Fruit fly (Drosophila melanogaster) whole organism, embryonic: ENCODE results near the gene nod.

Source experiments
- Blimp-1 ChIP-seq: fragments of 200-800 bp; sonication (Bioruptor generic); optimal IDR thresholded peaks from 3 replicates; lab custom pipeline; 2018; ENCODE audit warnings: missing biosample characterization, missing genetic modification characterization, mild to moderate bottlenecking, moderate library complexity, missing genetic modification reagents
- CG10209 ChIP-seq: fragments of 200-800 bp; sonication (Bioruptor generic); optimal IDR thresholded peaks from 3 replicates; lab custom pipeline; 2017; ENCODE audit warnings: missing biosample characterization, mild to moderate bottlenecking, missing genetic modification characterization, missing genetic modification reagents
- CG12219 ChIP-seq: fragments of 200-800 bp; sonication (Bioruptor generic); optimal IDR thresholded peaks from 3 replicates; lab custom pipeline; 2018; ENCODE audit warnings: missing biosample characterization, mild to moderate bottlenecking, missing genetic modification characterization
- CG12659 ChIP-seq: fragments of 200-800 bp; sonication (Bioruptor generic); optimal IDR thresholded peaks from 3 replicates; lab custom pipeline; 2017; ENCODE audit warnings: mild to moderate bottlenecking, missing biosample characterization, missing genetic modification reagents, missing genetic modification characterization
- CG14441 ChIP-seq: fragments of 200-800 bp; sonication (Bioruptor generic); IDR thresholded peaks from 2 replicates; pipeline ENCODE4 v1.3.6; 2022; ENCODE audit warnings: missing biosample characterization, missing genetic modification characterization
- CG15011 ChIP-seq: fragments of 200-800 bp; sonication (Bioruptor generic); optimal IDR thresholded peaks from 3 replicates; lab custom pipeline; 2018; ENCODE audit warnings: missing biosample characterization, mild to moderate bottlenecking, missing genetic modification characterization
- CG15269 ChIP-seq: fragments of 200-800 bp; sonication (Bioruptor generic); optimal IDR thresholded peaks from 2 replicates; lab custom pipeline; 2018; ENCODE audit warnings: missing biosample characterization, mild to moderate bottlenecking, missing genetic modification characterization, moderate library complexity
- CG17385 ChIP-seq: fragments of 200-800 bp; sonication (Bioruptor generic); optimal IDR thresholded peaks from 3 replicates; lab custom pipeline; 2018; ENCODE audit warnings: missing biosample characterization, mild to moderate bottlenecking, missing genetic modification characterization
- CG17612 ChIP-seq: fragments of 200-800 bp; sonication (Bioruptor generic); IDR thresholded peaks from 2 replicates; pipeline ENCODE4 v1.3.6; 2022; ENCODE audit warnings: missing biosample characterization, missing genetic modification characterization
- CG17912 ChIP-seq: fragments of 200-800 bp; sonication (Bioruptor generic); optimal IDR thresholded peaks from 2 replicates; lab custom pipeline; 2018; ENCODE audit warnings: missing biosample characterization, mild to moderate bottlenecking, missing genetic modification characterization
- CG18476 ChIP-seq: fragments of 200-800 bp; sonication (Bioruptor generic); optimal IDR thresholded peaks from 2 replicates; lab custom pipeline; 2016; ENCODE audit warnings: missing biosample characterization, mild to moderate bottlenecking, missing genetic modification characterization
- CG18599 ChIP-seq: fragments of 200-800 bp; sonication (Bioruptor generic); optimal IDR thresholded peaks from 3 replicates; lab custom pipeline; 2017; ENCODE audit warnings: missing biosample characterization, missing genetic modification characterization, mild to moderate bottlenecking, moderate library complexity, missing genetic modification reagents
- CG18764 ChIP-seq: fragments of 200-800 bp; sonication (Bioruptor generic); optimal IDR thresholded peaks from 3 replicates; lab custom pipeline; 2016; ENCODE audit warnings: missing biosample characterization, missing genetic modification characterization
- CG2120 ChIP-seq: fragments of 200-800 bp; sonication (Bioruptor generic); optimal IDR thresholded peaks from 3 replicates; lab custom pipeline; 2016; ENCODE audit warnings: missing biosample characterization, missing genetic modification characterization
- CG4854 ChIP-seq: fragments of 200-800 bp; sonication (Bioruptor generic); optimal IDR thresholded peaks from 2 replicates; lab custom pipeline; 2016; ENCODE audit warnings: missing biosample characterization, missing genetic modification characterization, inconsistent platforms
- CG6765 ChIP-seq: fragments of 200-800 bp; sonication (Bioruptor generic); optimal IDR thresholded peaks from 3 replicates; lab custom pipeline; 2017; ENCODE audit warnings: missing biosample characterization, mild to moderate bottlenecking, missing genetic modification characterization
- CG7928 ChIP-seq: fragments of 200-800 bp; sonication (Bioruptor generic); optimal IDR thresholded peaks from 2 replicates; lab custom pipeline; 2017; ENCODE audit warnings: missing biosample characterization, mild to moderate bottlenecking, missing genetic modification characterization
- CG8089 ChIP-seq: fragments of 200-800 bp; sonication (Bioruptor generic); optimal IDR thresholded peaks from 3 replicates; lab custom pipeline; 2016; ENCODE audit warnings: missing biosample characterization, missing genetic modification characterization
- CG8388 ChIP-seq: fragments of 200-800 bp; sonication (Bioruptor generic); optimal IDR thresholded peaks from 2 replicates; lab custom pipeline; 2019; ENCODE audit warnings: missing biosample characterization, mild to moderate bottlenecking, missing genetic modification characterization, moderate library complexity
- Dfd ChIP-seq, 2 experiments: fragments of >200 bp; optimal IDR thresholded peaks; 2 replicates each; lab custom pipeline; 2017; ENCODE audit warnings: missing biosample characterization in 2 of 2, missing genetic modification characterization in 2 of 2
- Eip74EF ChIP-seq, 2 experiments: fragments of 200-800 bp in 1 of 2; fragments of >200 bp in 1 of 2; sonication (Bioruptor generic) in 1 of 2; optimal IDR thresholded peaks; 2 replicates each; lab custom pipeline; 2017 to 2019; ENCODE audit warnings: missing biosample characterization in 2 of 2, missing genetic modification characterization in 2 of 2, mild to moderate bottlenecking in 1 of 2, moderate library complexity in 1 of 2
- Fer1 ChIP-seq: fragments of 200-800 bp; sonication (Bioruptor generic); optimal IDR thresholded peaks from 2 replicates; lab custom pipeline; 2017; ENCODE audit warnings: missing biosample characterization, mild to moderate bottlenecking, missing genetic modification characterization
- Fer3 ChIP-seq: fragments of 200-800 bp; sonication (Bioruptor generic); optimal IDR thresholded peaks from 2 replicates; lab custom pipeline; 2018; ENCODE audit warnings: missing biosample characterization, mild to moderate bottlenecking, missing genetic modification characterization, moderate library complexity
- NFAT ChIP-seq: fragments of 200-800 bp; sonication (Bioruptor generic); IDR thresholded peaks from 2 replicates; pipeline ENCODE4 v1.3.6; 2022; ENCODE audit warnings: missing biosample characterization, missing genetic modification characterization
- Nf-YA ChIP-seq: fragments of 200-800 bp; sonication (Bioruptor generic); IDR thresholded peaks from 2 replicates; pipeline ENCODE4 v1.3.6; 2022; ENCODE audit warnings: missing biosample characterization, missing genetic modification characterization
- Nf-YC ChIP-seq: fragments of 200-800 bp; optimal IDR thresholded peaks from 3 replicates; lab custom pipeline; 2019; ENCODE audit warnings: missing biosample characterization, mild to moderate bottlenecking, missing genetic modification characterization, moderate library complexity
- Optix ChIP-seq: fragments of 200-800 bp; sonication (Bioruptor generic); IDR thresholded peaks from 3 replicates; pipeline ENCODE4 v1.3.6; 2022; ENCODE audit warnings: missing biosample characterization, missing genetic modification characterization
- Poxn ChIP-seq: fragments of 200-800 bp; sonication (Bioruptor generic); IDR thresholded peaks from 2 replicates; pipeline ENCODE4 v1.3.6; 2022; ENCODE audit warnings: missing biosample characterization, missing genetic modification characterization
- Rx ChIP-seq: fragments of 200-800 bp; sonication (Bioruptor generic); IDR thresholded peaks from 2 replicates; pipeline ENCODE4 v1.3.6; 2022; ENCODE audit warnings: missing biosample characterization, missing genetic modification characterization
- bowl ChIP-seq: fragments of 200-800 bp; sonication (Bioruptor generic); IDR thresholded peaks from 2 replicates; pipeline ENCODE4 v1.3.6; 2022; ENCODE audit warnings: missing biosample characterization, missing genetic modification characterization
- cas ChIP-seq: fragments of 200-800 bp; sonication (Bioruptor generic); IDR thresholded peaks from 2 replicates; pipeline ENCODE4 v1.3.6; 2022; ENCODE audit warnings: missing biosample characterization, missing genetic modification characterization
- chif ChIP-seq, 2 experiments: fragments of 200-800 bp; sonication (Bioruptor generic); optimal IDR thresholded peaks; 3 replicates each; lab custom pipeline; 2016; ENCODE audit warnings: missing biosample characterization in 2 of 2, missing genetic modification characterization in 2 of 2
- dati ChIP-seq: fragments of 200-800 bp; sonication (Bioruptor generic); IDR thresholded peaks from 2 replicates; pipeline ENCODE4 v1.3.6; 2022; ENCODE audit warnings: missing biosample characterization, missing genetic modification characterization
- fd102C ChIP-seq: fragments of 200-800 bp; sonication (Bioruptor generic); optimal IDR thresholded peaks from 2 replicates; lab custom pipeline; 2018; ENCODE audit warnings: missing biosample characterization, mild to moderate bottlenecking, missing genetic modification characterization, moderate library complexity
- fd3F ChIP-seq: fragments of 200-800 bp; sonication (Bioruptor generic); optimal IDR thresholded peaks from 2 replicates; lab custom pipeline; 2018; ENCODE audit warnings: missing biosample characterization, mild to moderate bottlenecking, missing genetic modification characterization, moderate library complexity
- fd96Cb ChIP-seq: fragments of 200-800 bp; sonication (Bioruptor generic); optimal IDR thresholded peaks from 2 replicates; lab custom pipeline; 2018; ENCODE audit warnings: missing biosample characterization, mild to moderate bottlenecking, missing genetic modification characterization, moderate library complexity
- grn ChIP-seq: fragments of 200-800 bp; sonication (Bioruptor generic); optimal IDR thresholded peaks from 3 replicates; lab custom pipeline; 2017; ENCODE audit warnings: missing biosample characterization, missing genetic modification characterization
- gt ChIP-seq: fragments of 200-800 bp; sonication (Bioruptor generic); IDR thresholded peaks from 2 replicates; pipeline ENCODE4 v1.3.6; 2022; ENCODE audit warnings: missing biosample characterization, missing genetic modification characterization
- ham ChIP-seq: fragments of 200-800 bp; sonication (Bioruptor generic); IDR thresholded peaks from 2 replicates; pipeline ENCODE4 v1.3.6; 2022; ENCODE audit warnings: missing biosample characterization, missing genetic modification characterization
- ind ChIP-seq: fragments of 200-800 bp; sonication (Bioruptor generic); optimal IDR thresholded peaks from 3 replicates; lab custom pipeline; 2016; ENCODE audit warnings: missing biosample characterization, missing genetic modification characterization
- lmd ChIP-seq: fragments of 200-800 bp; sonication (Bioruptor generic); IDR thresholded peaks from 2 replicates; pipeline ENCODE4 v1.3.6; 2022; ENCODE audit warnings: missing biosample characterization, missing genetic modification characterization
- luna ChIP-seq: fragments of 200-800 bp; sonication (Bioruptor generic); optimal IDR thresholded peaks from 2 replicates; lab custom pipeline; 2016; ENCODE audit warnings: missing biosample characterization, missing genetic modification characterization
- nerfin-1 ChIP-seq: fragments of 200-800 bp; sonication (Bioruptor generic); optimal IDR thresholded peaks from 3 replicates; lab custom pipeline; 2019; ENCODE audit warnings: missing biosample characterization, mild to moderate bottlenecking, missing genetic modification characterization, moderate library complexity
- shn ChIP-seq: fragments of 200-800 bp; sonication (Bioruptor generic); optimal IDR thresholded peaks from 3 replicates; lab custom pipeline; 2016; ENCODE audit warnings: missing biosample characterization, missing genetic modification characterization
- sisA ChIP-seq: fragments of 200-800 bp; sonication (Bioruptor generic); IDR thresholded peaks from 2 replicates; pipeline ENCODE4 v1.3.6; 2022; ENCODE audit warnings: missing biosample characterization, missing genetic modification characterization
- sna ChIP-seq: fragments of 200-800 bp; sonication (Bioruptor generic); IDR thresholded peaks from 2 replicates; pipeline ENCODE4 v1.3.6; 2022; ENCODE audit warnings: missing biosample characterization, missing genetic modification characterization; ENCODE audit not compliant: partially characterized antibody
- tin ChIP-seq: fragments of 200-800 bp; sonication (Bioruptor generic); optimal IDR thresholded peaks from 3 replicates; lab custom pipeline; 2016; ENCODE audit warnings: missing biosample characterization, missing genetic modification characterization
- usp ChIP-seq: fragments of >200 bp; optimal IDR thresholded peaks from 2 replicates; lab custom pipeline; 2017; ENCODE audit warnings: missing biosample characterization, missing genetic modification characterization
- zen2 ChIP-seq: fragments of 200-800 bp; sonication (Bioruptor generic); IDR thresholded peaks from 3 replicates; pipeline ENCODE4 v1.3.6; 2022; ENCODE audit warnings: missing biosample characterization, missing genetic modification characterization; ENCODE audit not compliant: partially characterized antibody

The nod gene

DNA sequence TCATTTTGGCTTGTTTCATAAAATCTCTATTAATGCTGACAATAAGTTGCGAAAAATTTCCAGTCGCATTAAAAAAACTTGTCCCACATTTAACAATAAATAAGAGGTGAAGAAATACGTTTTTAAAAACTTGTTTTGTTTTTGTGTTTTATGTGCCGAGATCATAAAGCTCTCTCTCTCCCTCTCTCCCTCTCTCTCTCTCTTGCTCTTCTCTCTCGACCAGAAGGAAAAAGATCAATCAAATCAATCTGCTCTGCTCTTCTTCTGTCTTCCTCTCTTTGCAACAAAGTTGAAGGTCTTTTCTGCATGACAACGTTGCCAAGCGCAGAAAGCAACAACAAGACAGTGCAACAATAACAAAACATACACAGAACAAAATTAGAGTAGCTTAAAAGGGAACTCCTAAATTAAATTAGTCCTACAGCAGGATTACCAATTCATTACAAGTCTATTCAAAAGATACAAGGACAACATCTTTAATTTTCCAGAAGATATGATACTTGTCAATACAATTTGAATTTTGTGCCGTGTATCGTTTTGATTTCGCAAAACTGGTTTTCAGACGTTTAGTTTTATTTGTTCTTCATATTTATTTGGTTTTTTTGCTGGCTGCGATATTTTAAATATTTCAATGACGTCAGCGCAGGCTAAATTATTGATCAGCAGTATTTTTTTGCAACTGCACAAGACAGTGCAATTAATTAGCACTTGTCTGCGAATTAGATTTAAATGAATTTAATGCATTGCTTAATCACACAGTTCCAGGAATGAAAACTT is 42.3 kb downstream of the nod start (continued):
- peak; percentile 71 for TF ChIP-seq CG10209 (GFP tag; lab: Kevin White, UChicago)
- TF ChIP-seq Rx (GFP tag; lab: Robert Waterston, UW): no peak; the same call in 1 of the 2 replicates
- peak; percentile 7 for TF ChIP-seq CG18764
- peak; percentile 68 for TF ChIP-seq CG6765 (GFP tag; lab: Kevin White, UChicago)
- TF ChIP-seq Fer3 (tag; lab: Kevin White, UChicago): peak; percentile 79
- no peak for TF ChIP-seq dati (GFP tag; lab: Robert Waterston, UW)
- TF ChIP-seq CG12219 (GFP tag; lab: Kevin White, UChicago): peak; percentile 68
- TF ChIP-seq Eip74EF (GFP tag; optimal IDR thresholded peaks at IDR 0.05; lab: Kevin White, UChicago): peak in 1 of 2 experiments; percentile 57
- TF ChIP-seq sna (GFP tag; lab: Robert Waterston, UW): no peak
- TF ChIP-seq CG18476: peak; percentile 54
- peak; percentile 71 for TF ChIP-seq CG17385
- TF ChIP-seq grn (GFP tag; lab: Kevin White, UChicago): no peak
- peak; percentile 24; the same call in 1 of the 2 replicates for TF ChIP-seq Poxn (GFP tag; lab: Robert Waterston, UW)
- TF ChIP-seq ind: peak; percentile 72
- peak; percentile 80 for TF ChIP-seq Fer1
- TF ChIP-seq zen2 (GFP tag; lab: Robert Waterston, UW): no peak
- TF ChIP-seq CG14441 (GFP tag; lab: Robert Waterston, UW): peak; percentile 85
- TF ChIP-seq shn (GFP tag; lab: Kevin White, UChicago): peak; percentile 61
- no peak for TF ChIP-seq Dfd (GFP tag; optimal IDR thresholded peaks at IDR 0.05; lab: Kevin White, UChicago)
- peak; percentile 90 for TF ChIP-seq CG15269
- peak; percentile 67 for TF ChIP-seq fd96Cb (tag; lab: Kevin White, UChicago)
- peak; percentile 71 for TF ChIP-seq CG4854 (GFP tag; lab: Kevin White, UChicago)
- TF ChIP-seq lmd: peak; percentile 86
- TF ChIP-seq CG8388 (GFP tag; lab: Kevin White, UChicago): peak; percentile 35
- peak; percentile 52 to 80 for TF ChIP-seq chif (GFP tag; optimal IDR thresholded peaks at IDR 0.05; lab: Kevin White, UChicago)
- peak; percentile 13 for TF ChIP-seq CG15011 (GFP tag; lab: Kevin White, UChicago)
- TF ChIP-seq fd102C (GFP tag; lab: Kevin White, UChicago): no peak
- TF ChIP-seq CG17612 (GFP tag; lab: Robert Waterston, UW): 0 out of 2 replicates have a peak, but pooled peaks have one; percentile 31
- TF ChIP-seq CG18599 (GFP tag; lab: Kevin White, UChicago): peak; percentile 72
- peak; percentile 82 for TF ChIP-seq NFAT (GFP tag; lab: Robert Waterston, UW)
- TF ChIP-seq fd3F (GFP tag; lab: Kevin White, UChicago): peak; percentile 71
- TF ChIP-seq ham (GFP tag; lab: Robert Waterston, UW): no peak
- TF ChIP-seq CG8089: peak; percentile 71
- peak; percentile 7; the same call in 1 of the 2 replicates for TF ChIP-seq Nf-YA (GFP tag; lab: Robert Waterston, UW)
- TF ChIP-seq luna: no peak
- TF ChIP-seq usp (GFP tag; lab: Kevin White, UChicago): no peak
- TF ChIP-seq nerfin-1 (tag; lab: Kevin White, UChicago): no peak
- peak; percentile 68 for TF ChIP-seq tin
- peak; percentile 81 for TF ChIP-seq CG2120
- no peak for TF ChIP-seq gt (GFP tag; lab: Robert Waterston, UW)
- TF ChIP-seq bowl (GFP tag; lab: Robert Waterston, UW): peak; percentile 64; the same call in 1 of the 2 replicates
- peak; percentile 50; the same call in 1 of the 2 replicates for TF ChIP-seq cas
- no peak for TF ChIP-seq Optix (GFP tag; lab: Robert Waterston, UW)
- TF ChIP-seq CG7928: no peak
- peak; percentile 74 for TF ChIP-seq CG12659
- peak; percentile 50 for TF ChIP-seq Blimp-1 (GFP tag; lab: Kevin White, UChicago)
- TF ChIP-seq CG17912 (GFP tag; lab: Kevin White, UChicago): no peak
- TF ChIP-seq sisA (GFP tag; lab: Robert Waterston, UW): peak; percentile 77
- TF ChIP-seq Nf-YC (tag; lab: Kevin White, UChicago): peak; percentile 58
